Worm (Caenorhabditis elegans) whole organism, L4/young adult: Measurements from ENCODE around the gene sre-48.

Source experiments
- W03F9.2 ChIP-seq: fragments of 150-350 bp; optimal IDR thresholded peaks from 2 replicates; lab custom pipeline; 2014; ENCODE audit warnings: missing biosample characterization, missing genetic modification characterization
- dao-5 ChIP-seq: sonication (generic microtip); optimal IDR thresholded peaks from 2 replicates; lab custom pipeline; 2016; ENCODE audit warnings: missing genotype, missing genetic modification characterization, moderate library complexity, missing compliant biosample characterization
- him-1 ChIP-seq: sonication (generic microtip); optimal IDR thresholded peaks from 2 replicates; lab custom pipeline; 2016; ENCODE audit warnings: missing genotype, missing genetic modification reagents, missing genetic modification characterization, missing compliant biosample characterization

- TF ChIP-seq dao-5 (tag; lab: Kevin White, UChicago) (no peak), him-1 (tag; lab: Kevin White, UChicago) (no peak), W03F9.2 (tag; lab: Kevin White, UChicago) (no peak)
Observed at ce11 chrII:13958359-13958758, 21.3 kb downstream of the sre-48 start.
